Fruit fly (Drosophila melanogaster): ENCODE results near the gene CG31650.

DNA sequence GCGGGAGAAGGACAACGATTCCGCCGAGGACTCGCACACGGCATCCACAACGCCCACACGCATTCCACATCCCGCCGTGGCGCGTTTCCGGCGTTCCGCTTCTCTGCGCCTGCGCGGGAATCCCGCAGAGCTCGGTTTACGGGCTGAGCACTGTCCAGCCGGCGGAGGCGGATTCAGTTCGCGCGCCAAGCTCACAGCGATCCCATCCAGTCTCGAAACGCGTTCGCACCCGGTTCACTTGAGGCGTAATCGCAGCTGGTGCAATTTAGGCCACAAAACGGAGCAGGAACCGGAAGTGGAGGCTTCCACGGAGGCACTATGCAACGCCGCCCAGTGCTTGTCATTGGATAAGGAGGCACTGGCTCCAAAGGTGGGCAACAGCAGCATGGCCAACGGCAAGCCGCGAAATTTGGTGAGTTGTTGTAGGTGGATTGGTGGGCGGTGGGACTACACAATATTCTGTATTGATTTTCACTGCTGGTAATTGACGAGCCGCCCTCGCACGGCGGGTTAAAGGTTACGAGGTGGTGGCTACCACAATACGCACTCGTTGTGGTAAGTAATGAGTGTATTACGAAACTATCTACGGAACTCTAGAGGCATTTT is 18.4 kb upstream of the CG31650 start:
- TF ChIP-seq lola (GFP tag; optimal IDR thresholded peaks at IDR 0.05) (no peak), Jra (GFP tag; optimal IDR thresholded peaks at IDR 0.05) (no peak)
